Fruit fly (Drosophila melanogaster) whole organism, wandering third instar larva: ENCODE data around the gene wry.

ENCODE experiments used
- Abd-B ChIP-seq: fragments of >200 bp; optimal IDR thresholded peaks from 2 replicates; lab custom pipeline; 2017; ENCODE audit warnings: missing biosample characterization, missing genetic modification characterization
- CG9705 ChIP-seq: fragments of 200-800 bp; sonication (Bioruptor generic); optimal IDR thresholded peaks from 2 replicates; lab custom pipeline; 2018; ENCODE audit warnings: missing biosample characterization, mild to moderate bottlenecking, missing genetic modification characterization
- CrebA ChIP-seq: fragments of 200-800 bp; sonication (Bioruptor generic); optimal IDR thresholded peaks from 2 replicates; lab custom pipeline; 2016; ENCODE audit warnings: missing biosample characterization, mild to moderate bottlenecking, missing genetic modification characterization, borderline replicate concordance
- N ChIP-seq: fragments of >200 bp; optimal IDR thresholded peaks from 2 replicates; lab custom pipeline; 2018; ENCODE audit warnings: missing biosample characterization, missing external identifiers, missing genetic modification characterization
- Rel ChIP-seq, 2 experiments: fragments of 200-800 bp; sonication (Bioruptor generic) in 1 of 2; optimal IDR thresholded peaks; 2 replicates in 1 of 2; 3 replicates in 1 of 2; lab custom pipeline; 2016 to 2019; ENCODE audit warnings: mild to moderate bottlenecking in 2 of 2, missing biosample characterization in 2 of 2, missing genetic modification characterization in 2 of 2, moderate library complexity in 1 of 2
- Sp1 ChIP-seq: fragments of 200-800 bp; sonication (Bioruptor generic); optimal IDR thresholded peaks from 3 replicates; lab custom pipeline; 2019; ENCODE audit warnings: missing biosample characterization, mild to moderate bottlenecking, missing genetic modification characterization, moderate library complexity
- Vsx2 ChIP-seq: fragments of 200-300, 225-300 bp; sonication (Bioruptor generic); optimal IDR thresholded peaks from 2 replicates; lab custom pipeline; 2018; ENCODE audit warnings: missing biosample characterization, missing genetic modification characterization; ENCODE audit not compliant: partially characterized antibody
- br ChIP-seq: fragments of 200-800 bp; sonication (Bioruptor generic); optimal IDR thresholded peaks from 2 replicates; lab custom pipeline; 2016; ENCODE audit warnings: missing biosample characterization, missing genetic modification characterization
- ey ChIP-seq: fragments of 200-800 bp; sonication (Bioruptor generic); optimal IDR thresholded peaks from 2 replicates; lab custom pipeline; 2016; ENCODE audit warnings: missing biosample characterization, missing genetic modification characterization
- lola ChIP-seq: fragments of >200 bp; optimal IDR thresholded peaks from 2 replicates; lab custom pipeline; 2017; ENCODE audit warnings: missing biosample characterization, missing genetic modification characterization
- psq ChIP-seq: fragments of 200-800 bp; sonication (Bioruptor generic); optimal IDR thresholded peaks from 3 replicates; lab custom pipeline; 2017; ENCODE audit warnings: missing biosample characterization, mild to moderate bottlenecking, missing genetic modification characterization, moderate library complexity
- tai ChIP-seq: sonication (Bioruptor generic); optimal IDR thresholded peaks from 2 replicates; lab custom pipeline; 2016; ENCODE audit warnings: missing biosample characterization, missing genetic modification characterization
- usp ChIP-seq: fragments of >200 bp; optimal IDR thresholded peaks from 2 replicates; lab custom pipeline; 2017; ENCODE audit warnings: missing biosample characterization, missing genetic modification characterization

- TF ChIP-seq Sp1 (GFP tag; lab: Kevin White, UChicago), result no peak
- TF ChIP-seq N (GFP tag; lab: Kevin White, UChicago), result no peak
- no peak for TF ChIP-seq tai
- TF ChIP-seq lola (GFP tag; lab: Kevin White, UChicago), result no peak
- TF ChIP-seq psq (GFP tag; lab: Kevin White, UChicago), result no peak
- TF ChIP-seq CG9705 (GFP tag; lab: Kevin White, UChicago), result no peak
- TF ChIP-seq Abd-B (GFP tag; lab: Kevin White, UChicago), result no peak
- no peak for TF ChIP-seq Vsx2 (GFP tag; lab: Kevin White, UChicago)
- no peak for TF ChIP-seq usp (GFP tag; lab: Kevin White, UChicago)
- TF ChIP-seq CrebA (GFP tag; lab: Kevin White, UChicago), result no peak
- no peak for TF ChIP-seq br (GFP tag; lab: Kevin White, UChicago)
- no peak for TF ChIP-seq Rel (GFP tag; optimal IDR thresholded peaks at IDR 0.05; lab: Kevin White, UChicago)
- no peak for TF ChIP-seq Rel (tag; optimal IDR thresholded peaks at IDR 0.05; lab: Kevin White, UChicago)
- no peak for TF ChIP-seq ey
These were observed 8.1 kb upstream of the wry start for dm6 chr2L:1828282-1828681.
